Fruit fly (Drosophila melanogaster): ENCODE measurements around the gene CG7191.

The CG7191 gene

dm6 chr2L:7781165-7781564 lies 13.7 kb downstream of the CG7191 start, which contains the start of gene CG7164:
Gene CG7164, plus strand, starts transcription at chr2L:7781465.
- TF ChIP-seq CG12605 (GFP tag; IDR thresholded peaks at IDR 0.05) (no peak), Ets98B (GFP tag; IDR thresholded peaks at IDR 0.05) (no peak), CG15710 (tag; optimal IDR thresholded peaks at IDR 0.05) (no peak), D1 (tag; optimal IDR thresholded peaks at IDR 0.05) (no peak), CG10348 (GFP tag; IDR thresholded peaks at IDR 0.05) (no peak), CG14655 (GFP tag; optimal IDR thresholded peaks at IDR 0.05) (no peak), rn (GFP tag; IDR thresholded peaks at IDR 0.05) (no peak), Pif1A (GFP tag; optimal IDR thresholded peaks at IDR 0.05) (no peak), CG17806 (tag; optimal IDR thresholded peaks at IDR 0.05) (no peak)

dm6 chr2L:7782788-7783401 lies 15.5 kb downstream of the CG7191 start, which contains the start of gene Brd7-9:
Gene Brd7-9, plus strand, starts transcription at chr2L:7782865.
- TF ChIP-seq Pif1B (GFP tag; optimal IDR thresholded peaks at IDR 0.05) (peak; percentile 79), CG34367 (tag; optimal IDR thresholded peaks at IDR 0.05) (peak; percentile 59), rn (GFP tag; IDR thresholded peaks at IDR 0.05) (0 out of 2 replicates have a peak, but pooled peaks have one; percentile 7), gl (tag; optimal IDR thresholded peaks at IDR 0.05) (peak; percentile 51), CG17806 (tag; optimal IDR thresholded peaks at IDR 0.05) (no peak), CG13204 (GFP tag; optimal IDR thresholded peaks at IDR 0.05) (no peak), CG32121 (GFP tag; IDR thresholded peaks at IDR 0.05) (peak; percentile 79), CG10348 (GFP tag; IDR thresholded peaks at IDR 0.05) (no peak), Ets98B (GFP tag; IDR thresholded peaks at IDR 0.05) (peak; percentile 86), fd96Ca (GFP tag; IDR thresholded peaks at IDR 0.05) (peak; percentile 74), CG15710 (tag; optimal IDR thresholded peaks at IDR 0.05) (no peak), D1 (tag; optimal IDR thresholded peaks at IDR 0.05) (no peak), Pif1A (GFP tag; optimal IDR thresholded peaks at IDR 0.05) (peak; percentile 80), CG8159 (tag; optimal IDR thresholded peaks at IDR 0.05) (peak; percentile 68), CG12605 (GFP tag; IDR thresholded peaks at IDR 0.05) (peak; percentile 82), Snoo (tag; optimal IDR thresholded peaks at IDR 0.05) (no peak), CG9948 (tag; optimal IDR thresholded peaks at IDR 0.05) (no peak), CG14655 (GFP tag; optimal IDR thresholded peaks at IDR 0.05) (peak; percentile 80), CG8301 (tag; optimal IDR thresholded peaks at IDR 0.05) (peak; percentile 80), EcR (GFP tag; optimal IDR thresholded peaks at IDR 0.05) (no peak), CG4496 (GFP tag; IDR thresholded peaks at IDR 0.05) (peak; percentile 91)

- TF ChIP-seq Pif1A (GFP tag; optimal IDR thresholded peaks at IDR 0.05) (no peak), fd96Ca (GFP tag; IDR thresholded peaks at IDR 0.05) (no peak), Ets98B (GFP tag; IDR thresholded peaks at IDR 0.05) (peak; percentile 9; the same call in 1 of the 2 replicates)
These were observed 21.6 kb downstream of the CG7191 start for dm6 chr2L:7788952-7789466.

dm6 chr2L:7790081-7790447 lies 22.6 kb downstream of the CG7191 start:
- TF ChIP-seq CG9948 (tag; optimal IDR thresholded peaks at IDR 0.05) (no peak), CG10348 (GFP tag; IDR thresholded peaks at IDR 0.05) (no peak), gl (tag; optimal IDR thresholded peaks at IDR 0.05) (no peak), CG14655 (GFP tag; optimal IDR thresholded peaks at IDR 0.05) (no peak)

- TF ChIP-seq rn (GFP tag; IDR thresholded peaks at IDR 0.05), result no peak
- TF ChIP-seq Ets98B (GFP tag; IDR thresholded peaks at IDR 0.05), result no peak; the same call in 1 of the 2 replicates
- TF ChIP-seq Snoo (tag; optimal IDR thresholded peaks at IDR 0.05), result peak; percentile 25
- no peak for TF ChIP-seq CG8301 (tag; optimal IDR thresholded peaks at IDR 0.05)
- peak; percentile 67 for TF ChIP-seq CG13204 (GFP tag; optimal IDR thresholded peaks at IDR 0.05)
- TF ChIP-seq CG32121 (GFP tag; IDR thresholded peaks at IDR 0.05), result no peak
- TF ChIP-seq Pif1B (GFP tag; optimal IDR thresholded peaks at IDR 0.05), result no peak
- no peak for TF ChIP-seq D1 (tag; optimal IDR thresholded peaks at IDR 0.05)
- no peak for TF ChIP-seq CG9948 (tag; optimal IDR thresholded peaks at IDR 0.05)
- TF ChIP-seq EcR (GFP tag; optimal IDR thresholded peaks at IDR 0.05), result peak; percentile 52
- peak; percentile 46 for TF ChIP-seq CG8159 (tag; optimal IDR thresholded peaks at IDR 0.05)
- TF ChIP-seq CG17806 (tag; optimal IDR thresholded peaks at IDR 0.05), result no peak
- no peak for TF ChIP-seq CG34367 (tag; optimal IDR thresholded peaks at IDR 0.05)
- no peak for TF ChIP-seq CG10348 (GFP tag; IDR thresholded peaks at IDR 0.05)
- TF ChIP-seq CG15710 (tag; optimal IDR thresholded peaks at IDR 0.05), result no peak
- no peak for TF ChIP-seq Pif1A (GFP tag; optimal IDR thresholded peaks at IDR 0.05)
- peak; percentile 20 for TF ChIP-seq CG14655 (GFP tag; optimal IDR thresholded peaks at IDR 0.05)
- TF ChIP-seq fd96Ca (GFP tag; IDR thresholded peaks at IDR 0.05), result peak; percentile 13; the same call in 1 of the 3 replicates
- peak; percentile 37; the same call in 1 of the 3 replicates for TF ChIP-seq CG4496 (GFP tag; IDR thresholded peaks at IDR 0.05)
- TF ChIP-seq CG12605 (GFP tag; IDR thresholded peaks at IDR 0.05), result 0 out of 2 replicates have a peak, but pooled peaks have one; percentile 11
These were observed 23.3 kb downstream of the CG7191 start, which contains the start of gene CG7149 for dm6 chr2L:7790448-7791355. Gene CG7149, minus strand, starts transcription at chr2L:7790557.

- TF ChIP-seq CG9948 (tag; optimal IDR thresholded peaks at IDR 0.05) (no peak), Snoo (tag; optimal IDR thresholded peaks at IDR 0.05) (no peak), gl (tag; optimal IDR thresholded peaks at IDR 0.05) (no peak), EcR (GFP tag; optimal IDR thresholded peaks at IDR 0.05) (no peak), CG15710 (tag; optimal IDR thresholded peaks at IDR 0.05) (no peak), CG10348 (GFP tag; IDR thresholded peaks at IDR 0.05) (no peak), D1 (tag; optimal IDR thresholded peaks at IDR 0.05) (no peak)
These were observed 23.9 kb downstream of the CG7191 start for dm6 chr2L:7791356-7791738.
